Fruit fly (Drosophila melanogaster) whole organism, prepupa: ENCODE measurements around the gene chinmo.

ENCODE experiments used
- CG11294 ChIP-seq: fragments of 200-800 bp; sonication (Bioruptor generic); IDR thresholded peaks from 2 replicates; pipeline ENCODE4 v1.3.6; 2022; ENCODE audit warnings: missing biosample characterization, missing genetic modification characterization
- CG4318 ChIP-seq: fragments of 200-800 bp; sonication (Bioruptor generic); optimal IDR thresholded peaks from 3 replicates; lab custom pipeline; 2017; ENCODE audit warnings: missing biosample characterization, mild to moderate bottlenecking, missing genetic modification characterization
- CG6792 ChIP-seq: fragments of 200-800 bp; sonication (Bioruptor generic); optimal IDR thresholded peaks from 3 replicates; lab custom pipeline; 2016; ENCODE audit warnings: missing biosample characterization, missing genetic modification characterization
- CG8319 ChIP-seq: fragments of 200-800 bp; sonication (Bioruptor generic); optimal IDR thresholded peaks from 3 replicates; lab custom pipeline; 2016; ENCODE audit warnings: missing biosample characterization, missing genetic modification characterization
- Met ChIP-seq: fragments of 200-800 bp; sonication (Bioruptor generic); optimal IDR thresholded peaks from 3 replicates; lab custom pipeline; 2016; ENCODE audit warnings: missing biosample characterization, missing genetic modification characterization
- OdsH ChIP-seq: fragments of 200-800 bp; sonication (Bioruptor generic); optimal IDR thresholded peaks from 3 replicates; lab custom pipeline; 2016; ENCODE audit warnings: missing biosample characterization, missing genetic modification characterization
- esn ChIP-seq: fragments of 200-800 bp; sonication (Bioruptor generic); optimal IDR thresholded peaks from 2 replicates; lab custom pipeline; 2016; ENCODE audit warnings: missing biosample characterization, mild to moderate bottlenecking, missing genetic modification characterization, moderate library complexity
- ss ChIP-seq, 2 experiments: fragments of 200-800 bp; sonication (Bioruptor generic); optimal IDR thresholded peaks; 2 replicates in 1 of 2; 3 replicates in 1 of 2; lab custom pipeline; 2017 to 2018; ENCODE audit warnings: mild to moderate bottlenecking in 2 of 2, missing biosample characterization in 2 of 2, missing genetic modification characterization in 2 of 2, moderate library complexity in 1 of 2

- no peak for TF ChIP-seq CG11294 (GFP tag; lab: Robert Waterston, UW)
- no peak for TF ChIP-seq CG8319 (GFP tag; lab: Kevin White, UChicago)
- TF ChIP-seq Met (GFP tag; lab: Kevin White, UChicago) = no peak
- no peak for TF ChIP-seq OdsH (GFP tag; lab: Kevin White, UChicago)
- no peak for TF ChIP-seq ss (GFP tag; optimal IDR thresholded peaks at IDR 0.05; lab: Kevin White, UChicago)
- TF ChIP-seq esn = no peak
- no peak for TF ChIP-seq CG4318 (GFP tag; lab: Kevin White, UChicago)
- TF ChIP-seq CG6792 (GFP tag; lab: Kevin White, UChicago) = no peak
Observed at dm6 chr2L:1613748-1614365, 37.2 kb upstream of the chinmo start, which contains the start of gene RFeSP.
